Fruit fly (Drosophila melanogaster): ENCODE data around the gene RpL34a.

Gene RpL34a

dm6 chr3R:26035369-26035656, 23.8 kb downstream of the RpL34a start:
- no peak for TF ChIP-seq CG12605 (GFP tag; IDR thresholded peaks at IDR 0.05)
- TF ChIP-seq gl (tag; optimal IDR thresholded peaks at IDR 0.05): no peak
- TF ChIP-seq CG13204 (GFP tag; optimal IDR thresholded peaks at IDR 0.05): no peak
- no peak for TF ChIP-seq CG14655 (GFP tag; optimal IDR thresholded peaks at IDR 0.05)
- no peak for TF ChIP-seq CG4496 (GFP tag; IDR thresholded peaks at IDR 0.05)
- no peak for TF ChIP-seq Pif1B (GFP tag; optimal IDR thresholded peaks at IDR 0.05)
- no peak for TF ChIP-seq CG8159 (tag; optimal IDR thresholded peaks at IDR 0.05)
- TF ChIP-seq Ets98B (GFP tag; IDR thresholded peaks at IDR 0.05): no peak
- no peak for TF ChIP-seq Pif1A (GFP tag; optimal IDR thresholded peaks at IDR 0.05)
- no peak for TF ChIP-seq D1 (tag; optimal IDR thresholded peaks at IDR 0.05)
- TF ChIP-seq EcR (GFP tag; optimal IDR thresholded peaks at IDR 0.05): no peak
- no peak for TF ChIP-seq fd96Ca (GFP tag; IDR thresholded peaks at IDR 0.05)

dm6 chr3R:26034643-26035368, 24.3 kb downstream of the RpL34a start:
- TF ChIP-seq EcR (GFP tag; optimal IDR thresholded peaks at IDR 0.05) (peak; percentile 0), Snoo (tag; optimal IDR thresholded peaks at IDR 0.05) (peak; percentile 1), CG13204 (GFP tag; optimal IDR thresholded peaks at IDR 0.05) (peak; percentile 14), CG14655 (GFP tag; optimal IDR thresholded peaks at IDR 0.05) (no peak), CG8301 (tag; optimal IDR thresholded peaks at IDR 0.05) (no peak)

- no peak for TF ChIP-seq Pif1A (GFP tag; optimal IDR thresholded peaks at IDR 0.05)
Observed at dm6 chr3R:26032611-26033001, 26.5 kb downstream of the RpL34a start.

- TF ChIP-seq CG14655 (GFP tag; optimal IDR thresholded peaks at IDR 0.05): no peak
- peak; percentile 60 for TF ChIP-seq EcR (GFP tag; optimal IDR thresholded peaks at IDR 0.05)
- TF ChIP-seq CG8301 (tag; optimal IDR thresholded peaks at IDR 0.05): no peak
Observed at dm6 chr3R:26031968-26032610, 27.0 kb downstream of the RpL34a start.

DNA sequence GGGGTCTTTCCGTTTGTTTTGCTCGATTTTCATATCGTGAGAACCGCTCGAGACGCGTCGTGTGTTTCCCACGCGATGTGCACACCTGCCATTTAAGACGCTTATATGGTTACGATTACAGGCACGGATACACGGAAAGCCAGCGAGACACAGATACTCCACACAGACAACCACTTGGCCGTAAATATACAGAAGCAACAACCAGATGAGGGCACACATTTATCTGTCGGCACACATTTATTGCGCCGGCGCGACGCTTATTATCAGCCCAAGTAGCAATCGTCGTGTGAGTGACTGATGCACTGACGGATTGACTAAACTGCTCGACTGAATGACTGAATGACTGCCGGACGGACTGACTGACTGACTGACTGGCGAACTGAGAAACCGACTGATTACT, 28.5 kb downstream of the RpL34a start:
- TF ChIP-seq CG8301 (tag; optimal IDR thresholded peaks at IDR 0.05) (no peak), CG15710 (tag; optimal IDR thresholded peaks at IDR 0.05) (no peak), EcR (GFP tag; optimal IDR thresholded peaks at IDR 0.05) (no peak), rn (GFP tag; IDR thresholded peaks at IDR 0.05) (no peak), D1 (tag; optimal IDR thresholded peaks at IDR 0.05) (no peak), Pif1B (GFP tag; optimal IDR thresholded peaks at IDR 0.05) (no peak), Pif1A (GFP tag; optimal IDR thresholded peaks at IDR 0.05) (no peak)

dm6 chr3R:26027903-26028302, 31.2 kb downstream of the RpL34a start:
- TF ChIP-seq rn (GFP tag; IDR thresholded peaks at IDR 0.05) (no peak), Snoo (tag; optimal IDR thresholded peaks at IDR 0.05) (no peak), CG12605 (GFP tag; IDR thresholded peaks at IDR 0.05) (no peak), CG34367 (tag; optimal IDR thresholded peaks at IDR 0.05) (no peak), CG9948 (tag; optimal IDR thresholded peaks at IDR 0.05) (no peak), CG8159 (tag; optimal IDR thresholded peaks at IDR 0.05) (no peak), CG8301 (tag; optimal IDR thresholded peaks at IDR 0.05) (no peak), fd96Ca (GFP tag; IDR thresholded peaks at IDR 0.05) (no peak), CG32121 (GFP tag; IDR thresholded peaks at IDR 0.05) (no peak), CG17806 (tag; optimal IDR thresholded peaks at IDR 0.05) (no peak), Pif1A (GFP tag; optimal IDR thresholded peaks at IDR 0.05) (no peak), gl (tag; optimal IDR thresholded peaks at IDR 0.05) (no peak), CG10348 (GFP tag; IDR thresholded peaks at IDR 0.05) (no peak), CG14655 (GFP tag; optimal IDR thresholded peaks at IDR 0.05) (no peak), EcR (GFP tag; optimal IDR thresholded peaks at IDR 0.05) (no peak), CG13204 (GFP tag; optimal IDR thresholded peaks at IDR 0.05) (no peak), CG15710 (tag; optimal IDR thresholded peaks at IDR 0.05) (no peak)

dm6 chr3R:26026631-26027274, 32.3 kb downstream of the RpL34a start:
- no peak for TF ChIP-seq fd96Ca (GFP tag; IDR thresholded peaks at IDR 0.05)
- no peak for TF ChIP-seq CG10348 (GFP tag; IDR thresholded peaks at IDR 0.05)
- no peak for TF ChIP-seq Pif1A (GFP tag; optimal IDR thresholded peaks at IDR 0.05)
- TF ChIP-seq Snoo (tag; optimal IDR thresholded peaks at IDR 0.05): no peak
- TF ChIP-seq CG13204 (GFP tag; optimal IDR thresholded peaks at IDR 0.05): no peak
- TF ChIP-seq rn (GFP tag; IDR thresholded peaks at IDR 0.05): no peak
- no peak for TF ChIP-seq CG12605 (GFP tag; IDR thresholded peaks at IDR 0.05)
- TF ChIP-seq CG8159 (tag; optimal IDR thresholded peaks at IDR 0.05): no peak
- no peak for TF ChIP-seq gl (tag; optimal IDR thresholded peaks at IDR 0.05)
- TF ChIP-seq Pif1B (GFP tag; optimal IDR thresholded peaks at IDR 0.05): no peak
- no peak for TF ChIP-seq Ets98B (GFP tag; IDR thresholded peaks at IDR 0.05)
- no peak for TF ChIP-seq CG14655 (GFP tag; optimal IDR thresholded peaks at IDR 0.05)
- no peak for TF ChIP-seq CG8301 (tag; optimal IDR thresholded peaks at IDR 0.05)
- no peak for TF ChIP-seq D1 (tag; optimal IDR thresholded peaks at IDR 0.05)
- TF ChIP-seq CG32121 (GFP tag; IDR thresholded peaks at IDR 0.05): no peak

All from whole organism, pupa.